Worm (Caenorhabditis elegans): ENCODE data around the gene fbxc-26.

The fbxc-26 gene

ce11 chrII:1654917-1655316 is 39.5 kb downstream of the fbxc-26 start, which contains the start of gene btb-12:
TSS of gene btb-12 (plus strand) at chrII:1655217.
- TF ChIP-seq mdl-1 (tag; optimal IDR thresholded peaks at IDR 0.05) = no peak
- no peak for TF ChIP-seq nhr-28 (tag; optimal IDR thresholded peaks at IDR 0.05)
- no peak for TF ChIP-seq attf-4 (tag; optimal IDR thresholded peaks at IDR 0.05)
- no peak for TF ChIP-seq dmd-6 (GFP tag; IDR thresholded peaks at IDR 0.05)
- TF ChIP-seq hlh-30 (tag; optimal IDR thresholded peaks at IDR 0.05; ENCODE audit: insufficient read depth) = no peak
- TF ChIP-seq nhr-76 (tag; optimal IDR thresholded peaks at IDR 0.05) = no peak
- no peak for TF ChIP-seq ces-1 (GFP tag; optimal IDR thresholded peaks at IDR 0.05)
- TF ChIP-seq ceh-82 (tag; optimal IDR thresholded peaks at IDR 0.05) = no peak
- no peak for TF ChIP-seq lin-13 (GFP tag; optimal IDR thresholded peaks at IDR 0.05)

ce11 chrII:1653397-1653796 is 41.0 kb downstream of the fbxc-26 start, which contains the start of gene fbxb-15:
TSS of gene fbxb-15 (minus strand) at chrII:1653497.
- TF ChIP-seq dmd-6 (GFP tag; IDR thresholded peaks at IDR 0.05) (no peak), ceh-62 (tag; optimal IDR thresholded peaks at IDR 0.05) (no peak), ztf-7 (tag; optimal IDR thresholded peaks at IDR 0.05) (no peak), ZK337.2 (GFP tag; IDR thresholded peaks at IDR 0.05) (no peak), Y5F2A.4 (GFP tag; optimal IDR thresholded peaks at IDR 0.05) (no peak), lim-7 (GFP tag; IDR thresholded peaks at IDR 0.05) (no peak), ces-1 (GFP tag; optimal IDR thresholded peaks at IDR 0.05) (no peak), mdl-1 (tag; optimal IDR thresholded peaks at IDR 0.05) (no peak), nhr-237 (tag; optimal IDR thresholded peaks at IDR 0.05) (no peak), hmg-1.1 (GFP tag; IDR thresholded peaks at IDR 0.05) (no peak), hlh-11 (tag; optimal IDR thresholded peaks at IDR 0.05) (no peak), lin-1 (GFP tag; IDR thresholded peaks at IDR 0.05) (no peak), mdt-29 (GFP tag; IDR thresholded peaks at IDR 0.05) (no peak), mes-2 (tag; optimal IDR thresholded peaks at IDR 0.05; ENCODE audit: poor library complexity, severe bottlenecking) (no peak), R02D3.7 (tag; optimal IDR thresholded peaks at IDR 0.05) (no peak), mxl-2 (GFP tag; conservative IDR thresholded peaks at IDR 0.05) (no peak), egl-43 (GFP tag; IDR thresholded peaks at IDR 0.05) (no peak)

- TF ChIP-seq nhr-76 (tag; optimal IDR thresholded peaks at IDR 0.05) = no peak
- TF ChIP-seq ctbp-1 (GFP tag; IDR thresholded peaks at IDR 0.05) = no peak
- TF ChIP-seq F49E8.2 (tag; optimal IDR thresholded peaks at IDR 0.05; ENCODE audit: borderline replicate concordance) = no peak
Measured at ce11 chrII:1651804-1652203, 42.6 kb downstream of the fbxc-26 start, which contains the start of gene fbxb-16. TSS of gene fbxb-16 (minus strand) at chrII:1651904.

ce11 chrII:1650502-1650901 is 43.9 kb downstream of the fbxc-26 start, which contains the start of gene fbxb-20:
TSS of gene fbxb-20 (minus strand) at chrII:1650602.
- no peak for TF ChIP-seq snpc-1.2 (GFP tag; IDR thresholded peaks at IDR 0.05)
- no peak for TF ChIP-seq R02D3.7 (tag; optimal IDR thresholded peaks at IDR 0.05)
- no peak for TF ChIP-seq lin-13 (GFP tag; optimal IDR thresholded peaks at IDR 0.05)
- no peak for TF ChIP-seq tag-97 (GFP tag; IDR thresholded peaks at IDR 0.05)
- TF ChIP-seq vab-7 (GFP tag; IDR thresholded peaks at IDR 0.05) = no peak
- no peak for TF ChIP-seq rbr-2 (tag; optimal IDR thresholded peaks at IDR 0.05)
- no peak for TF ChIP-seq spr-3 (GFP tag; optimal IDR thresholded peaks at IDR 0.05)
- no peak for TF ChIP-seq dpl-1 (GFP tag; optimal IDR thresholded peaks at IDR 0.05)
- TF ChIP-seq zip-11 (GFP tag; IDR thresholded peaks at IDR 0.05) = no peak
- no peak for TF ChIP-seq php-3 (GFP tag; IDR thresholded peaks at IDR 0.05)
- TF ChIP-seq mes-2 (tag; optimal IDR thresholded peaks at IDR 0.05; ENCODE audit: poor library complexity, severe bottlenecking) = no peak
- TF ChIP-seq cey-2 (tag; optimal IDR thresholded peaks at IDR 0.05; ENCODE audit: borderline replicate concordance, insufficient read depth) = no peak
- TF ChIP-seq lin-29 (GFP tag; IDR thresholded peaks at IDR 0.05) = no peak
- no peak for TF ChIP-seq unc-62 (GFP tag; optimal IDR thresholded peaks at IDR 0.05 in 1 of 2)
- no peak for TF ChIP-seq unc-62 (tag; optimal IDR thresholded peaks at IDR 0.05)
- TF ChIP-seq mxl-2 (GFP tag; conservative IDR thresholded peaks at IDR 0.05) = no peak
- no peak for TF ChIP-seq D1046.2 (GFP tag; IDR thresholded peaks at IDR 0.05)
- TF ChIP-seq Y75B8A.6 (GFP tag; IDR thresholded peaks at IDR 0.05) = no peak
- TF ChIP-seq Y105C5A.15 (GFP tag; IDR thresholded peaks at IDR 0.05) = no peak
